Worm (Caenorhabditis elegans): ENCODE results near the gene C48B4.11.

DNA sequence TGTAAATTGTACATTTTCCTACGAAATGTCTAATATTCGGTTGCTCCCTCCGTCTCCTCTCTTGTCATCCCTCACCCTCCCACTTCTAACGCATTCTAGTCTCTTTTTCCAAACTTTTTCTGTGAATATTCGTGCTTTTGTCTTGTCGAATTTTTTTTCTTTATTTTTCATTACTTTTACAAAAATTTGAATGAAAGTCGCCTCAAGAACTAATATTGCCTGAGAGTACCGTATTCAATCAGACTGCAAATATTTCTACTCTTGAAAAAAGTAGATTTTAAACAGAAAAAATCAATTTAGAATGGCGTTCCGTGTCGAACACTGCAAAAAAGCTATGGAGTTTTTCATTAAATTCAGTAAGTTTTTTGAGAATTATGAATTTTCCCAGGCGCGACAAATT lies 9.6 kb downstream of the C48B4.11 start, which contains the start of gene ZK1098.11:
- TF ChIP-seq lin-38 (GFP tag; IDR thresholded peaks at IDR 0.05) (no peak), skn-1 (tag; optimal IDR thresholded peaks at IDR 0.05) (no peak), nhr-237 (tag; optimal IDR thresholded peaks at IDR 0.05) (no peak), ceh-82 (tag; optimal IDR thresholded peaks at IDR 0.05) (no peak), aly-2 (tag; optimal IDR thresholded peaks at IDR 0.05) (no peak), hlh-30 (tag; optimal IDR thresholded peaks at IDR 0.05; ENCODE audit: insufficient read depth) (no peak)

Data from whole organism, L4 larva.